Fruit fly (Drosophila melanogaster) whole organism, embryonic: ENCODE results near the gene beta4GalT7.

ENCODE experiments used
- CG10267 ChIP-seq: fragments of 200-800 bp; sonication (Bioruptor generic); optimal IDR thresholded peaks from 2 replicates; lab custom pipeline; 2018; ENCODE audit warnings: missing biosample characterization, mild to moderate bottlenecking, missing genetic modification characterization, moderate library complexity
- CG10462 ChIP-seq: fragments of 200-800 bp; sonication (Bioruptor generic); optimal IDR thresholded peaks from 2 replicates; lab custom pipeline; 2016; ENCODE audit warnings: missing biosample characterization, missing genetic modification characterization
- CG12071 ChIP-seq: fragments of 200-800 bp; sonication (Bioruptor generic); optimal IDR thresholded peaks from 3 replicates; lab custom pipeline; 2018; ENCODE audit warnings: missing biosample characterization, mild to moderate bottlenecking, missing genetic modification characterization
- CG12391 ChIP-seq: fragments of 200-800 bp; sonication (Bioruptor generic); optimal IDR thresholded peaks from 3 replicates; lab custom pipeline; 2018; ENCODE audit warnings: missing biosample characterization, mild to moderate bottlenecking, missing genetic modification characterization, moderate library complexity
- CG12659 ChIP-seq: fragments of 200-800 bp; sonication (Bioruptor generic); optimal IDR thresholded peaks from 3 replicates; lab custom pipeline; 2017; ENCODE audit warnings: mild to moderate bottlenecking, missing biosample characterization, missing genetic modification reagents, missing genetic modification characterization
- CG12744 ChIP-seq: fragments of 200-800 bp; sonication (Bioruptor generic); optimal IDR thresholded peaks from 2 replicates; lab custom pipeline; 2016; ENCODE audit warnings: missing biosample characterization, missing genetic modification characterization
- CG14050 ChIP-seq: fragments of 200-800 bp; sonication (Bioruptor generic); IDR thresholded peaks from 3 replicates; pipeline ENCODE4 v1.3.6; 2022; ENCODE audit warnings: missing biosample characterization, missing genetic modification characterization
- CG16813 ChIP-seq: fragments of 200-800 bp; sonication (Bioruptor generic); IDR thresholded peaks from 3 replicates; pipeline ENCODE4 v1.3.6; 2022; ENCODE audit warnings: missing biosample characterization, missing genetic modification characterization; ENCODE audit not compliant: partially characterized antibody
- CG18262 ChIP-seq: fragments of 200-800 bp; optimal IDR thresholded peaks from 3 replicates; lab custom pipeline; 2019; ENCODE audit warnings: missing biosample characterization, mild to moderate bottlenecking, missing genetic modification characterization, moderate library complexity
- CG2712 ChIP-seq: fragments of 200-800 bp; optimal IDR thresholded peaks from 3 replicates; lab custom pipeline; 2019; ENCODE audit warnings: missing biosample characterization, mild to moderate bottlenecking, missing genetic modification characterization, moderate library complexity
- CG30020 ChIP-seq: fragments of 200-800 bp; optimal IDR thresholded peaks from 2 replicates; lab custom pipeline; 2019; ENCODE audit warnings: missing biosample characterization, mild to moderate bottlenecking, missing genetic modification characterization, moderate library complexity
- CG5180 ChIP-seq: fragments of 200-800 bp; sonication (Bioruptor generic); optimal IDR thresholded peaks from 3 replicates; lab custom pipeline; 2017; ENCODE audit warnings: missing biosample characterization, missing genetic modification characterization, mild to moderate bottlenecking, moderate library complexity, missing genetic modification reagents
- CG6854 ChIP-seq: fragments of 200-800 bp; sonication (Bioruptor generic); optimal IDR thresholded peaks from 3 replicates; lab custom pipeline; 2017; ENCODE audit warnings: missing biosample characterization, mild to moderate bottlenecking, missing genetic modification characterization
- CG9797 ChIP-seq: fragments of 200-800 bp; sonication (Bioruptor generic); optimal IDR thresholded peaks from 3 replicates; lab custom pipeline; 2018; ENCODE audit warnings: missing biosample characterization, mild to moderate bottlenecking, missing genetic modification characterization
- CG9817 ChIP-seq: fragments of 200-800 bp; sonication (Bioruptor generic); optimal IDR thresholded peaks from 2 replicates; lab custom pipeline; 2018; ENCODE audit warnings: missing biosample characterization, mild to moderate bottlenecking, missing genetic modification characterization, moderate library complexity
- Dll ChIP-seq: fragments of 200-800 bp; sonication (Bioruptor generic); IDR thresholded peaks from 4 replicates; pipeline ENCODE4 v1.3.6; 2022; ENCODE audit warnings: missing biosample characterization, missing genetic modification characterization; ENCODE audit not compliant: partially characterized antibody
- Ets65A ChIP-seq: fragments of 200-800 bp; sonication (Bioruptor generic); peaks from one replicate; lab custom pipeline; 2016; ENCODE audit warnings: missing biosample characterization, missing genetic modification characterization
- Gug ChIP-seq: fragments of 200-800 bp; sonication (Bioruptor generic); IDR thresholded peaks from 4 replicates; pipeline ENCODE4 v1.3.6; 2022; ENCODE audit warnings: missing biosample characterization, missing genetic modification characterization
- HHEX ChIP-seq: fragments of 200-800 bp; sonication (Bioruptor generic); optimal IDR thresholded peaks from 3 replicates; lab custom pipeline; 2017; ENCODE audit warnings: missing biosample characterization, mild to moderate bottlenecking, missing genetic modification characterization, missing genetic modification reagents
- HmgZ ChIP-seq: fragments of 200-800 bp; sonication (Bioruptor generic); optimal IDR thresholded peaks from 2 replicates; lab custom pipeline; 2018; ENCODE audit warnings: missing biosample characterization, mild to moderate bottlenecking, missing genetic modification characterization
- MBD-R2 ChIP-seq: fragments of 200-800 bp; sonication (Bioruptor generic); IDR thresholded peaks from 2 replicates; pipeline ENCODE4 v1.3.6; 2022; ENCODE audit warnings: missing biosample characterization, missing genetic modification characterization
- MESR4 ChIP-seq: fragments of 200-800 bp; sonication (Bioruptor generic); optimal IDR thresholded peaks from 2 replicates; lab custom pipeline; 2018; ENCODE audit warnings: missing biosample characterization, mild to moderate bottlenecking, missing genetic modification characterization, moderate library complexity
- Nf-YC ChIP-seq: fragments of 200-800 bp; optimal IDR thresholded peaks from 3 replicates; lab custom pipeline; 2019; ENCODE audit warnings: missing biosample characterization, mild to moderate bottlenecking, missing genetic modification characterization, moderate library complexity
- Oli ChIP-seq: fragments of 200-800 bp; sonication (Bioruptor generic); optimal IDR thresholded peaks from 2 replicates; lab custom pipeline; 2018; ENCODE audit warnings: missing biosample characterization, mild to moderate bottlenecking, missing genetic modification characterization, moderate library complexity
- Optix ChIP-seq: fragments of 200-800 bp; sonication (Bioruptor generic); IDR thresholded peaks from 3 replicates; pipeline ENCODE4 v1.3.6; 2022; ENCODE audit warnings: missing biosample characterization, missing genetic modification characterization
- PHDP ChIP-seq: fragments of 200-800 bp; sonication (Bioruptor generic); optimal IDR thresholded peaks from 3 replicates; lab custom pipeline; 2018; ENCODE audit warnings: missing biosample characterization, mild to moderate bottlenecking, missing genetic modification characterization, moderate library complexity
- Xrp1 ChIP-seq: fragments of 200-800 bp; sonication (Bioruptor generic); IDR thresholded peaks from 2 replicates; pipeline ENCODE4 v1.3.6; 2022; ENCODE audit warnings: missing biosample characterization, missing genetic modification characterization
- YL-1 ChIP-seq: fragments of 200-800 bp; sonication (Bioruptor generic); optimal IDR thresholded peaks from 3 replicates; lab custom pipeline; 2017; ENCODE audit warnings: missing biosample characterization, mild to moderate bottlenecking, missing genetic modification characterization
- amos ChIP-seq: fragments of 200-800 bp; sonication (Bioruptor generic); IDR thresholded peaks from 2 replicates; pipeline ENCODE4 v1.3.6; 2022; ENCODE audit warnings: missing biosample characterization, missing genetic modification characterization; ENCODE audit not compliant: partially characterized antibody
- bbx ChIP-seq: fragments of 200-800 bp; sonication (Bioruptor generic); IDR thresholded peaks from 2 replicates; pipeline ENCODE4 v1.3.6; 2022; ENCODE audit warnings: missing biosample characterization, missing genetic modification characterization; ENCODE audit not compliant: partially characterized antibody
- br ChIP-seq: fragments of >200 bp; optimal IDR thresholded peaks from 2 replicates; lab custom pipeline; 2017
- bsh ChIP-seq, 2 experiments: fragments of 200-800 bp; sonication (Bioruptor generic); optimal IDR thresholded peaks; 2 replicates each; lab custom pipeline; 2017 to 2018; ENCODE audit warnings: mild to moderate bottlenecking in 2 of 2, missing biosample characterization in 2 of 2, missing genetic modification characterization in 2 of 2, moderate library complexity in 1 of 2
- corto ChIP-seq: fragments of 200-800 bp; sonication (Bioruptor generic); optimal IDR thresholded peaks from 2 replicates; lab custom pipeline; 2016; ENCODE audit warnings: missing biosample characterization, mild to moderate bottlenecking, missing genetic modification characterization, moderate library complexity
- emc ChIP-seq: fragments of 200-800 bp; sonication (Bioruptor generic); optimal IDR thresholded peaks from 2 replicates; lab custom pipeline; 2016; ENCODE audit warnings: missing biosample characterization, missing genetic modification characterization
- fru ChIP-seq: fragments of >200 bp; optimal IDR thresholded peaks from 2 replicates; lab custom pipeline; 2017
- gfzf ChIP-seq: fragments of 200-800 bp; sonication (Bioruptor generic); optimal IDR thresholded peaks from 2 replicates; lab custom pipeline; 2016; ENCODE audit warnings: missing biosample characterization, mild to moderate bottlenecking, missing genetic modification characterization, moderate library complexity
- h ChIP-seq: fragments of >200 bp; optimal IDR thresholded peaks from 2 replicates; lab custom pipeline; 2017
- ind ChIP-seq: fragments of 200-800 bp; sonication (Bioruptor generic); optimal IDR thresholded peaks from 3 replicates; lab custom pipeline; 2016; ENCODE audit warnings: missing biosample characterization, missing genetic modification characterization
- mam ChIP-seq: fragments of 200-800 bp; sonication (Bioruptor generic); optimal IDR thresholded peaks from 3 replicates; lab custom pipeline; 2016; ENCODE audit warnings: missing biosample characterization, missing genetic modification characterization
- onecut ChIP-seq: fragments of 200-800 bp; sonication (Bioruptor generic); IDR thresholded peaks from 2 replicates; pipeline ENCODE4 v1.3.6; 2022; ENCODE audit warnings: missing biosample characterization, missing genetic modification characterization
- pfk ChIP-seq: fragments of 200-800 bp; sonication (Bioruptor generic); optimal IDR thresholded peaks from 2 replicates; lab custom pipeline; 2018; ENCODE audit warnings: missing biosample characterization, mild to moderate bottlenecking, missing genetic modification characterization, moderate library complexity
- phol ChIP-seq: fragments of 200-800 bp; sonication (Bioruptor generic); optimal IDR thresholded peaks from 3 replicates; lab custom pipeline; 2018; ENCODE audit warnings: missing biosample characterization, mild to moderate bottlenecking, missing genetic modification characterization, moderate library complexity
- pzg ChIP-seq: fragments of 200-800 bp; sonication (Bioruptor generic); optimal IDR thresholded peaks from 3 replicates; lab custom pipeline; 2018; ENCODE audit warnings: missing biosample characterization, mild to moderate bottlenecking, missing genetic modification characterization, moderate library complexity
- sisA ChIP-seq: fragments of 200-800 bp; sonication (Bioruptor generic); IDR thresholded peaks from 2 replicates; pipeline ENCODE4 v1.3.6; 2022; ENCODE audit warnings: missing biosample characterization, missing genetic modification characterization
- ssp ChIP-seq: fragments of 200-800 bp; sonication (Bioruptor generic); IDR thresholded peaks from 2 replicates; pipeline ENCODE4 v1.3.6; 2022; ENCODE audit warnings: missing biosample characterization, missing genetic modification characterization
- usp ChIP-seq: fragments of >200 bp; optimal IDR thresholded peaks from 2 replicates; lab custom pipeline; 2017; ENCODE audit warnings: missing biosample characterization, missing genetic modification characterization
- zf30C ChIP-seq: fragments of 200-800 bp; sonication (Bioruptor generic); optimal IDR thresholded peaks from 3 replicates; lab custom pipeline; 2018; ENCODE audit warnings: missing biosample characterization, mild to moderate bottlenecking, missing genetic modification characterization

Gene beta4GalT7

DNA sequence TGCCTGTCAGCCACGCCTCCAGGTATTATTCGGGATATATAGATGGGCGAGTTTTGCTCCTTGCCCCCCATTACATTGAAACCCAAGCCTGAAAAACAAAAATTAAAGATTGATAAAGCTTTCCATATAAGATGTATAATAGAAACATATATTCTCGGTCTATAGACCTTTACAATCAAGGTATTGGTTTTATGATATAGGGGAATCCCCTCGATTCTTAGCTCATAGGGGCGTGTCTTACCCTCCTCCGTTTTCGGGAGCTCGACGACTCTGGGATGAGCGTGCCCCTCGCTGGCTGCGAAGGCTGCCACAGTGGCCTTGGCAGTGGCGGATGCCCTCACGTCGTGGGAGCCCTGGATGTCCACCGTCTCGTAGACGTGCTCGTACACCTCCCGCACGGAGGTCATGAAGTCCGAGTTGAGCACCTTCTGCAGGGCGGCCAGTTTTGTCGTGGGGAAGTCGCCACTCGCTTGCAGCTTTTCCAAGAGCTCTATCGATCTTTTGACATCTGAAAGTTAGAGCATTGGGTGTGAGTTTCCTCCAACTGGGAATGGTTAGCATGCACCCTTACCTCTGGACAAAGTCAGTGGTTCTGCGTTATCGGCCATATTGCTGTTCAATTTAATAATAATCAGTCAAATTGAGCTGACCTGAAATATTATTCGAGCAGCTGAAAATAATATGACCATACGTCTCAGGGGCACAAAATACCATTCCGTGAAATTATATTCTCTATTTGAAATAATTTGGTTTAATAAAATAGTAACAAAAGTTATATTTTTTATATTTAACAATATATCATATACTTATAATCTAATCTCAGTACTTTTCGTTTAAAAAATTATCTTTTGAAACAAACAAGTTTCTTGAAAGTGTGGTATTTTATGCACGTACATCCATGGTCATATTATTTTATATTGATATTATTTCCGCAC, 42.1 kb downstream of the beta4GalT7 start, which contains the start of the genes veli and PQBP1 (continued):
- no peak for TF ChIP-seq CG18262 (tag; lab: Kevin White, UChicago)
- TF ChIP-seq phol (tag; lab: Kevin White, UChicago) = peak; percentile 3
- TF ChIP-seq amos = 0 out of 2 replicates have a peak, but pooled peaks have one; percentile 18
- peak; percentile 37 for TF ChIP-seq CG12659
- TF ChIP-seq CG30020 (tag; lab: Kevin White, UChicago) = peak; percentile 50
- TF ChIP-seq CG9797 = peak; percentile 51
- TF ChIP-seq emc (GFP tag; lab: Kevin White, UChicago) = no peak
- TF ChIP-seq Dll = peak; percentile 33; the same call in 2 of the 4 replicates
- TF ChIP-seq bbx (GFP tag; lab: Robert Waterston, UW) = peak; percentile 17; the same call in 1 of the 2 replicates
- peak; percentile 12 for TF ChIP-seq YL-1
- peak; percentile 41 for TF ChIP-seq MBD-R2 (GFP tag; lab: Robert Waterston, UW)
- no peak for TF ChIP-seq sisA (GFP tag; lab: Robert Waterston, UW)
- TF ChIP-seq MESR4 (GFP tag; lab: Kevin White, UChicago) = peak; percentile 69
- no peak for TF ChIP-seq CG5180 (GFP tag; lab: Kevin White, UChicago)
- TF ChIP-seq HmgZ (tag; lab: Kevin White, UChicago) = no peak
- TF ChIP-seq PHDP (tag; lab: Kevin White, UChicago) = peak; percentile 37
- TF ChIP-seq gfzf (GFP tag; lab: Kevin White, UChicago) = peak; percentile 52
- TF ChIP-seq h (lab: Kevin White, UChicago) = no peak
- peak; percentile 42 for TF ChIP-seq CG10267 (tag; lab: Kevin White, UChicago)
- TF ChIP-seq zf30C (GFP tag; lab: Kevin White, UChicago) = no peak
- TF ChIP-seq pzg (GFP tag; lab: Kevin White, UChicago) = peak; percentile 20
- TF ChIP-seq onecut (GFP tag; lab: Robert Waterston, UW) = peak; percentile 61

dm6 chr3R:25066856-25067255, 43.8 kb downstream of the beta4GalT7 start:
- TF ChIP-seq Gug (no peak), CG9817 (tag; lab: Kevin White, UChicago) (no peak), Oli (tag; lab: Kevin White, UChicago) (no peak), Ets65A (GFP tag; lab: Kevin White, UChicago) (peak; percentile 93)

DNA sequence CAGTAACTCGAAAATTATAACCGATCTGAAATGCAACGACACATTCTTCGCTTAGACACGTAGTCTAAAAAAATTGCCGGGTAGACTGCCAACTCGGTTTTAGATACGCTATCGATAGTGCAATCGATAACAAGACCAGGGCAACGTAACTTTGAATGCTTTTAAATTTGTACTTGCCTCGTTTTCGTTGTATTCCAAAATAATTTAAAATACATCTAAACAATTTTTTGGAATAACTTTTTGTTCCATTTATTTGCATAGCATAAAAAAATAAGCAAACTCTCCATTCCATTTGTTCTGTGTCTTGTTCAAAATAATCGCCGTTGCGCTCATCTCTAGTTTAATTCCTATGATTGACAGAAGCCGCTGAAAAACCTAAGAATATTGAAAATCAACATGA, 46.5 kb downstream of the beta4GalT7 start, which contains the start of the genes Stt3B and CG11839:
Gene Stt3B, minus strand, starts transcription at position 69 of the 400 bp plus-strand sequence.
Gene CG11839, plus strand, starts transcription at position 359 of the 400 bp plus-strand sequence.
- TF ChIP-seq corto (GFP tag; lab: Kevin White, UChicago) (no peak), ind (GFP tag; lab: Kevin White, UChicago) (peak; percentile 81), CG12071 (GFP tag; lab: Kevin White, UChicago) (no peak), gfzf (GFP tag; lab: Kevin White, UChicago) (peak; percentile 46), fru (lab: Kevin White, UChicago) (no peak), CG12744 (GFP tag; lab: Kevin White, UChicago) (peak; percentile 72), CG14050 (peak; percentile 55), mam (GFP tag; lab: Kevin White, UChicago) (peak; percentile 86), CG2712 (tag; lab: Kevin White, UChicago) (peak; percentile 85), Xrp1 (GFP tag; lab: Robert Waterston, UW) (peak; percentile 62; the same call in 1 of the 2 replicates), Optix (GFP tag; lab: Robert Waterston, UW) (peak; percentile 40; the same call in 1 of the 3 replicates), ssp (GFP tag; lab: Robert Waterston, UW) (no peak), usp (no peak), CG6854 (no peak), Nf-YC (tag; lab: Kevin White, UChicago) (no peak), pfk (peak; percentile 76), bsh (GFP tag; optimal IDR thresholded peaks at IDR 0.05; lab: Kevin White, UChicago) (no peak), CG16813 (GFP tag; lab: Robert Waterston, UW) (peak; percentile 95), HHEX (no peak), CG10462 (GFP tag; lab: Kevin White, UChicago) (peak; percentile 39), CG12391 (tag; lab: Kevin White, UChicago) (peak; percentile 84), br (lab: Kevin White, UChicago) (no peak)
